Fruit fly (Drosophila melanogaster) S2 (cell line): ENCODE data around the gene para.

Experiments used
- CG8478 ChIP-seq: fragments of >200 bp; optimal IDR thresholded peaks from 2 replicates; lab custom pipeline; 2018
- CTCF ChIP-seq, 2 experiments: fragments of >200 bp; optimal IDR thresholded peaks; 2 replicates each; lab custom pipeline; 2018

para gene

dm6 chrX:16533046-16533496 is at the start of gene para:
TSS of gene para (minus strand) at chrX:16533096.
- TF ChIP-seq CTCF (optimal IDR thresholded peaks at IDR 0.05; lab: Kevin White, UChicago) (no peak), CG8478 (lab: Kevin White, UChicago) (no peak)

dm6 chrX:16582145-16582544 is 49.2 kb upstream of the para start:
- TF ChIP-seq CTCF (optimal IDR thresholded peaks at IDR 0.05; lab: Kevin White, UChicago) (no peak), CG8478 (lab: Kevin White, UChicago) (no peak)

dm6 chrX:16581703-16582102 is 48.8 kb upstream of the para start:
- TF ChIP-seq CTCF (optimal IDR thresholded peaks at IDR 0.05; lab: Kevin White, UChicago) (no peak), CG8478 (lab: Kevin White, UChicago) (no peak)

dm6 chrX:16579978-16580377 is 47.1 kb upstream of the para start:
- TF ChIP-seq CG8478 (lab: Kevin White, UChicago): no peak
- TF ChIP-seq CTCF (optimal IDR thresholded peaks at IDR 0.05; lab: Kevin White, UChicago): no peak

dm6 chrX:16575097-16575496 is 42.2 kb upstream of the para start:
- TF ChIP-seq CG8478 (lab: Kevin White, UChicago): no peak
- TF ChIP-seq CTCF (optimal IDR thresholded peaks at IDR 0.05; lab: Kevin White, UChicago): no peak

- TF ChIP-seq CG8478 (lab: Kevin White, UChicago) (no peak), CTCF (optimal IDR thresholded peaks at IDR 0.05; lab: Kevin White, UChicago) (no peak)
Observed at dm6 chrX:16574114-16574513, 41.2 kb upstream of the para start.

- no peak for TF ChIP-seq CG8478 (lab: Kevin White, UChicago)
- no peak for TF ChIP-seq CTCF (optimal IDR thresholded peaks at IDR 0.05; lab: Kevin White, UChicago)
Observed at dm6 chrX:16573659-16574058, 40.8 kb upstream of the para start.

dm6 chrX:16570572-16571224 is 37.8 kb upstream of the para start:
- TF ChIP-seq CTCF (optimal IDR thresholded peaks at IDR 0.05; lab: Kevin White, UChicago): no peak
- TF ChIP-seq CG8478 (lab: Kevin White, UChicago): no peak

dm6 chrX:16565377-16565776 is 32.5 kb upstream of the para start:
- TF ChIP-seq CG8478 (lab: Kevin White, UChicago) (no peak), CTCF (optimal IDR thresholded peaks at IDR 0.05; lab: Kevin White, UChicago) (no peak)

dm6 chrX:16562259-16562658 is 29.4 kb upstream of the para start:
- TF ChIP-seq CTCF (optimal IDR thresholded peaks at IDR 0.05; lab: Kevin White, UChicago): peak in 1 of 2 experiments; percentile 30
- no peak for TF ChIP-seq CG8478 (lab: Kevin White, UChicago)

- TF ChIP-seq CTCF (optimal IDR thresholded peaks at IDR 0.05; lab: Kevin White, UChicago) (no peak), CG8478 (lab: Kevin White, UChicago) (no peak)
Observed at dm6 chrX:16559514-16560510, 26.9 kb upstream of the para start, which contains the start of gene Pp2B-14D. TSS of gene Pp2B-14D (minus strand) at chrX:16560016.

- TF ChIP-seq CG8478 (lab: Kevin White, UChicago) (no peak), CTCF (optimal IDR thresholded peaks at IDR 0.05; lab: Kevin White, UChicago) (no peak)
Observed at dm6 chrX:16553542-16554182, 20.8 kb upstream of the para start, which contains the start of gene Arp2. TSS of gene Arp2 (minus strand) at chrX:16553968.

- TF ChIP-seq CG8478 (lab: Kevin White, UChicago): no peak
- TF ChIP-seq CTCF (optimal IDR thresholded peaks at IDR 0.05; lab: Kevin White, UChicago): peak; percentile 37 to 41
Observed at dm6 chrX:16552968-16553417, 20.1 kb upstream of the para start.

dm6 chrX:16552567-16552966 is 19.7 kb upstream of the para start:
- TF ChIP-seq CTCF (optimal IDR thresholded peaks at IDR 0.05; lab: Kevin White, UChicago) (no peak), CG8478 (lab: Kevin White, UChicago) (no peak)
